Fruit fly (Drosophila melanogaster) whole organism, embryonic: ENCODE results near the gene Dpm2.

ENCODE experiments used
- Asciz ChIP-seq: fragments of 200-800 bp; sonication (Bioruptor generic); optimal IDR thresholded peaks from 2 replicates; lab custom pipeline; 2017; ENCODE audit warnings: missing biosample characterization, mild to moderate bottlenecking, missing genetic modification characterization, missing genetic modification reagents
- B-H1 ChIP-seq: fragments of 200-800 bp; sonication (Bioruptor generic); IDR thresholded peaks from 3 replicates; pipeline ENCODE4 v1.3.6; 2022; ENCODE audit warnings: missing biosample characterization, missing genetic modification characterization
- CG10543 ChIP-seq: fragments of 200-800 bp; sonication (Bioruptor generic); optimal IDR thresholded peaks from 3 replicates; lab custom pipeline; 2017; ENCODE audit warnings: missing biosample characterization, mild to moderate bottlenecking, missing genetic modification characterization, moderate library complexity
- CG11085 ChIP-seq: fragments of 200-800 bp; sonication (Bioruptor generic); IDR thresholded peaks from 2 replicates; pipeline ENCODE4 v1.3.6; 2022; ENCODE audit warnings: missing biosample characterization, missing genetic modification characterization
- CG11398 ChIP-seq: fragments of 200-800 bp; sonication (Bioruptor generic); optimal IDR thresholded peaks from 2 replicates; lab custom pipeline; 2016; ENCODE audit warnings: missing biosample characterization, missing genetic modification characterization
- CG13296 ChIP-seq: fragments of 200-800 bp; sonication (Bioruptor generic); optimal IDR thresholded peaks from 3 replicates; lab custom pipeline; 2018; ENCODE audit warnings: missing biosample characterization, mild to moderate bottlenecking, missing genetic modification characterization
- CG13775 ChIP-seq: fragments of 200-800 bp; sonication (Bioruptor generic); optimal IDR thresholded peaks from 3 replicates; lab custom pipeline; 2017; ENCODE audit warnings: missing biosample characterization, mild to moderate bottlenecking, missing genetic modification characterization
- CG15269 ChIP-seq: fragments of 200-800 bp; sonication (Bioruptor generic); optimal IDR thresholded peaks from 2 replicates; lab custom pipeline; 2018; ENCODE audit warnings: missing biosample characterization, mild to moderate bottlenecking, missing genetic modification characterization, moderate library complexity
- CG18011 ChIP-seq: fragments of 200-800 bp; sonication (Bioruptor generic); optimal IDR thresholded peaks from 2 replicates; lab custom pipeline; 2017; ENCODE audit warnings: missing biosample characterization, missing genetic modification characterization, mild to moderate bottlenecking, moderate library complexity, missing genotype
- CG18262 ChIP-seq: fragments of 200-800 bp; optimal IDR thresholded peaks from 3 replicates; lab custom pipeline; 2019; ENCODE audit warnings: missing biosample characterization, mild to moderate bottlenecking, missing genetic modification characterization, moderate library complexity
- CG18764 ChIP-seq: fragments of 200-800 bp; sonication (Bioruptor generic); optimal IDR thresholded peaks from 3 replicates; lab custom pipeline; 2016; ENCODE audit warnings: missing biosample characterization, missing genetic modification characterization
- CG2116 ChIP-seq: fragments of 200-800 bp; sonication (Bioruptor generic); optimal IDR thresholded peaks from 3 replicates; lab custom pipeline; 2018; ENCODE audit warnings: missing biosample characterization, mild to moderate bottlenecking, missing genetic modification characterization
- CG2678 ChIP-seq: fragments of 200-800 bp; sonication (Bioruptor generic); optimal IDR thresholded peaks from 3 replicates; lab custom pipeline; 2019; ENCODE audit warnings: missing biosample characterization, mild to moderate bottlenecking, missing genetic modification characterization, moderate library complexity
- CG33557 ChIP-seq: fragments of 200-800 bp; sonication (Bioruptor generic); optimal IDR thresholded peaks from 2 replicates; lab custom pipeline; 2019; ENCODE audit warnings: missing biosample characterization, mild to moderate bottlenecking, missing genetic modification characterization, moderate library complexity
- CG3407 ChIP-seq: fragments of 200-800 bp; sonication (Bioruptor generic); optimal IDR thresholded peaks from 2 replicates; lab custom pipeline; 2018; ENCODE audit warnings: missing biosample characterization, mild to moderate bottlenecking, missing genetic modification characterization
- CG4424 ChIP-seq: fragments of 200-800 bp; sonication (Bioruptor generic); optimal IDR thresholded peaks from 3 replicates; lab custom pipeline; 2016; ENCODE audit warnings: missing biosample characterization, missing genetic modification characterization
- CG6254 ChIP-seq: fragments of 200-800 bp; sonication (Bioruptor generic); optimal IDR thresholded peaks from 3 replicates; lab custom pipeline; 2017; ENCODE audit warnings: mild to moderate bottlenecking, missing biosample characterization, missing genetic modification reagents, missing genetic modification characterization
- CG7357 ChIP-seq: fragments of 200-800 bp; sonication (Bioruptor generic); IDR thresholded peaks from 3 replicates; pipeline ENCODE4 v1.3.6; 2022; ENCODE audit warnings: missing biosample characterization, missing genetic modification characterization
- CG8944 ChIP-seq: fragments of 200-800 bp; sonication (Bioruptor generic); optimal IDR thresholded peaks from 3 replicates; lab custom pipeline; 2016; ENCODE audit warnings: missing biosample characterization, missing genetic modification characterization
- E2f1 ChIP-seq: fragments of 200-800 bp; sonication (Bioruptor generic); IDR thresholded peaks from 2 replicates; pipeline ENCODE4 v1.3.6; 2022; ENCODE audit warnings: missing biosample characterization, missing genetic modification characterization
- Eip74EF ChIP-seq, 2 experiments: fragments of 200-800 bp in 1 of 2; fragments of >200 bp in 1 of 2; sonication (Bioruptor generic) in 1 of 2; optimal IDR thresholded peaks; 2 replicates each; lab custom pipeline; 2017 to 2019; ENCODE audit warnings: missing biosample characterization in 2 of 2, missing genetic modification characterization in 2 of 2, mild to moderate bottlenecking in 1 of 2, moderate library complexity in 1 of 2
- HLH3B ChIP-seq: fragments of 200-800 bp; sonication (Bioruptor generic); IDR thresholded peaks from 2 replicates; pipeline ENCODE4 v1.3.6; 2022; ENCODE audit warnings: missing biosample characterization, missing genetic modification characterization
- Hr78 ChIP-seq, 2 experiments: fragments of 200-800 bp in 1 of 2; fragments of >200 bp in 1 of 2; sonication (Bioruptor generic) in 1 of 2; optimal IDR thresholded peaks; 2 replicates each; lab custom pipeline; 2017 to 2019; ENCODE audit warnings: missing biosample characterization in 2 of 2, missing genetic modification characterization in 2 of 2, mild to moderate bottlenecking in 1 of 2, moderate library complexity in 1 of 2
- Hsf ChIP-seq: fragments of 200-800 bp; sonication (Bioruptor generic); optimal IDR thresholded peaks from 3 replicates; lab custom pipeline; 2016; ENCODE audit warnings: missing biosample characterization, missing genetic modification characterization
- Max ChIP-seq: fragments of 200-800 bp; sonication (Bioruptor generic); optimal IDR thresholded peaks from 2 replicates; lab custom pipeline; 2016; ENCODE audit warnings: missing biosample characterization, mild to moderate bottlenecking, missing genetic modification characterization
- Meics ChIP-seq: fragments of 200-800 bp; sonication (Bioruptor generic); optimal IDR thresholded peaks from 2 replicates; lab custom pipeline; 2017; ENCODE audit warnings: missing biosample characterization, mild to moderate bottlenecking, missing genetic modification characterization
- Myb ChIP-seq: fragments of 200-800 bp; sonication (Bioruptor generic); optimal IDR thresholded peaks from 2 replicates; lab custom pipeline; 2016; ENCODE audit warnings: missing biosample characterization, missing genetic modification characterization
- Nf-YC ChIP-seq: fragments of 200-800 bp; optimal IDR thresholded peaks from 3 replicates; lab custom pipeline; 2019; ENCODE audit warnings: missing biosample characterization, mild to moderate bottlenecking, missing genetic modification characterization, moderate library complexity
- Poxn ChIP-seq: fragments of 200-800 bp; sonication (Bioruptor generic); IDR thresholded peaks from 2 replicates; pipeline ENCODE4 v1.3.6; 2022; ENCODE audit warnings: missing biosample characterization, missing genetic modification characterization
- Rx ChIP-seq: fragments of 200-800 bp; sonication (Bioruptor generic); IDR thresholded peaks from 2 replicates; pipeline ENCODE4 v1.3.6; 2022; ENCODE audit warnings: missing biosample characterization, missing genetic modification characterization
- Spps ChIP-seq: fragments of 200-800 bp; sonication (Bioruptor generic); optimal IDR thresholded peaks from 2 replicates; lab custom pipeline; 2018; ENCODE audit warnings: missing biosample characterization, mild to moderate bottlenecking, missing genetic modification characterization
- YL-1 ChIP-seq: fragments of 200-800 bp; sonication (Bioruptor generic); optimal IDR thresholded peaks from 3 replicates; lab custom pipeline; 2017; ENCODE audit warnings: missing biosample characterization, mild to moderate bottlenecking, missing genetic modification characterization
- ac ChIP-seq: fragments of 200-800 bp; sonication (Bioruptor generic); optimal IDR thresholded peaks from 3 replicates; lab custom pipeline; 2017; ENCODE audit warnings: missing biosample characterization, mild to moderate bottlenecking, missing genetic modification characterization
- bsh ChIP-seq, 2 experiments: fragments of 200-800 bp; sonication (Bioruptor generic); optimal IDR thresholded peaks; 2 replicates each; lab custom pipeline; 2017 to 2018; ENCODE audit warnings: mild to moderate bottlenecking in 2 of 2, missing biosample characterization in 2 of 2, missing genetic modification characterization in 2 of 2, moderate library complexity in 1 of 2
- croc ChIP-seq: fragments of 200-800 bp; sonication (Bioruptor generic); conservative IDR thresholded peaks from 3 replicates; pipeline ENCODE4 v1.3.6; 2022; ENCODE audit warnings: missing biosample characterization, missing genetic modification characterization
- crp ChIP-seq, 2 experiments: fragments of 200-800 bp; sonication (Bioruptor generic); optimal IDR thresholded peaks; 2 replicates in 1 of 2; 3 replicates in 1 of 2; lab custom pipeline; 2017; ENCODE audit warnings: missing biosample characterization in 2 of 2, missing genetic modification characterization in 2 of 2, mild to moderate bottlenecking in 1 of 2, moderate library complexity in 1 of 2
- dan ChIP-seq: fragments of 200-800 bp; sonication (Bioruptor generic); IDR thresholded peaks from 2 replicates; pipeline ENCODE4 v1.3.6; 2022; ENCODE audit warnings: missing biosample characterization, missing genetic modification characterization
- dati ChIP-seq: fragments of 200-800 bp; sonication (Bioruptor generic); IDR thresholded peaks from 2 replicates; pipeline ENCODE4 v1.3.6; 2022; ENCODE audit warnings: missing biosample characterization, missing genetic modification characterization
- fru ChIP-seq: fragments of >200 bp; optimal IDR thresholded peaks from 2 replicates; lab custom pipeline; 2017
- fu2 ChIP-seq: fragments of 200-800 bp; sonication (Bioruptor generic); optimal IDR thresholded peaks from 2 replicates; lab custom pipeline; 2016; ENCODE audit warnings: missing biosample characterization, missing genetic modification characterization
- gcm ChIP-seq: fragments of 200-800 bp; sonication (Bioruptor generic); optimal IDR thresholded peaks from 2 replicates; lab custom pipeline; 2019; ENCODE audit warnings: missing biosample characterization, mild to moderate bottlenecking, missing genetic modification characterization, moderate library complexity
- gsb-n ChIP-seq: fragments of 200-800 bp; sonication (Bioruptor generic); optimal IDR thresholded peaks from 3 replicates; lab custom pipeline; 2018; ENCODE audit warnings: missing biosample characterization, mild to moderate bottlenecking, missing genetic modification characterization
- insv ChIP-seq, 2 experiments: fragments of 200-800 bp; sonication (Bioruptor generic); optimal IDR thresholded peaks; 3 replicates each; lab custom pipeline; 2016 to 2018; ENCODE audit warnings: missing biosample characterization in 2 of 2, missing genetic modification characterization in 2 of 2
- kni ChIP-seq: fragments of 200-800 bp; sonication (Bioruptor generic); optimal IDR thresholded peaks from 3 replicates; lab custom pipeline; 2017; ENCODE audit warnings: mild to moderate bottlenecking, missing biosample characterization, missing genetic modification reagents, missing genetic modification characterization
- peb ChIP-seq: fragments of 200-800 bp; sonication (Bioruptor generic); IDR thresholded peaks from 2 replicates; pipeline ENCODE4 v1.3.6; 2022; ENCODE audit warnings: missing biosample characterization, missing genetic modification characterization
- phol ChIP-seq: fragments of 200-800 bp; sonication (Bioruptor generic); optimal IDR thresholded peaks from 3 replicates; lab custom pipeline; 2018; ENCODE audit warnings: missing biosample characterization, mild to moderate bottlenecking, missing genetic modification characterization, moderate library complexity
- pita ChIP-seq: fragments of 200-800 bp; sonication (Bioruptor generic); optimal IDR thresholded peaks from 2 replicates; lab custom pipeline; 2017; ENCODE audit warnings: missing biosample characterization, mild to moderate bottlenecking, missing genetic modification characterization
- pros ChIP-seq: fragments of 200-800 bp; sonication (Bioruptor generic); optimal IDR thresholded peaks from 3 replicates; lab custom pipeline; 2019; ENCODE audit warnings: missing biosample characterization, mild to moderate bottlenecking, missing genetic modification characterization, moderate library complexity
- ranshi ChIP-seq: fragments of 200-800 bp; sonication (Bioruptor generic); IDR thresholded peaks from 2 replicates; pipeline ENCODE4 v1.3.6; 2022; ENCODE audit warnings: missing biosample characterization, missing genetic modification characterization
- shn ChIP-seq: fragments of 200-800 bp; sonication (Bioruptor generic); optimal IDR thresholded peaks from 3 replicates; lab custom pipeline; 2016; ENCODE audit warnings: missing biosample characterization, missing genetic modification characterization
- tap ChIP-seq: fragments of 200-800 bp; optimal IDR thresholded peaks from 3 replicates; lab custom pipeline; 2019; ENCODE audit warnings: missing biosample characterization, mild to moderate bottlenecking, missing genetic modification characterization, moderate library complexity

Dpm2 gene

DNA sequence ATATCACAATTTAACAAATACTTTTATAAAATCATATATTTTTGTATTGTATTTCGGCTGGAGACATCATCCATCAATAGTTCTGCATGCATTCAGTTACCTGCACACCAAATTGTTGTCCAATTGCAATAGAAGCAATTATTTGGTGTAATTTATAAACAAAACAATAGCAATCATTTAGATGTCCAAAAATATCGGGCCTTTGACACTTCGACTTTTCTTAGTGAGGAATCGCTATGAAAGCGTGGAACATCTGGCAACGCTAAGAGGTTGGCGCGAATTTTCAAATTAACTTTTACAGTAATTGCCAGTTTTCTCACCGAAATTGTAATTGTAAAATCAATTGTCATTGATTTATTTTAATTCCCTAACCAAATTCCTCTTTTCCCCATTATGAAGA is 15.4 kb downstream of the Dpm2 start, which contains the start of gene CG14969 (continued):
- no peak for TF ChIP-seq Eip74EF (GFP tag; optimal IDR thresholded peaks at IDR 0.05; lab: Kevin White, UChicago)
- no peak for TF ChIP-seq CG18262 (tag; lab: Kevin White, UChicago)
- no peak for TF ChIP-seq CG2678 (tag; lab: Kevin White, UChicago)
- peak; percentile 41 for TF ChIP-seq Myb (GFP tag; lab: Kevin White, UChicago)
- TF ChIP-seq croc (GFP tag; lab: Robert Waterston, UW), result no peak
- peak; percentile 97 for TF ChIP-seq CG18764
- no peak for TF ChIP-seq Spps
- no peak for TF ChIP-seq dati (GFP tag; lab: Robert Waterston, UW)
- TF ChIP-seq Poxn (GFP tag; lab: Robert Waterston, UW), result no peak
- TF ChIP-seq CG8944 (GFP tag; lab: Kevin White, UChicago), result no peak
- TF ChIP-seq gcm (GFP tag; lab: Kevin White, UChicago), result no peak
- no peak for TF ChIP-seq Hr78 (GFP tag; optimal IDR thresholded peaks at IDR 0.05; lab: Kevin White, UChicago)
- no peak for TF ChIP-seq bsh (GFP tag; optimal IDR thresholded peaks at IDR 0.05; lab: Kevin White, UChicago)
- TF ChIP-seq crp (GFP tag; optimal IDR thresholded peaks at IDR 0.05; lab: Kevin White, UChicago), result no peak
- no peak for TF ChIP-seq E2f1
- TF ChIP-seq HLH3B (GFP tag; lab: Robert Waterston, UW), result no peak
- TF ChIP-seq CG7357 (GFP tag; lab: Robert Waterston, UW), result no peak
- TF ChIP-seq tap, result no peak
- TF ChIP-seq dan (GFP tag; lab: Robert Waterston, UW), result no peak
- TF ChIP-seq Asciz (GFP tag; lab: Kevin White, UChicago), result no peak
- TF ChIP-seq peb, result no peak
- no peak for TF ChIP-seq ranshi (GFP tag; lab: Robert Waterston, UW)
- TF ChIP-seq ac (GFP tag; lab: Kevin White, UChicago), result no peak
- no peak for TF ChIP-seq CG18011 (GFP tag; lab: Kevin White, UChicago)
- no peak for TF ChIP-seq pita (GFP tag; lab: Kevin White, UChicago)
- no peak for TF ChIP-seq CG6254 (GFP tag; lab: Kevin White, UChicago)
- TF ChIP-seq CG33557 (GFP tag; lab: Kevin White, UChicago), result no peak
- TF ChIP-seq CG10543 (GFP tag; lab: Kevin White, UChicago), result no peak
- no peak for TF ChIP-seq CG11398 (GFP tag; lab: Kevin White, UChicago)
- TF ChIP-seq B-H1 (GFP tag; lab: Robert Waterston, UW), result no peak
- no peak for TF ChIP-seq Meics
- peak; percentile 24 for TF ChIP-seq phol (tag; lab: Kevin White, UChicago)
- TF ChIP-seq shn (GFP tag; lab: Kevin White, UChicago), result no peak
- no peak for TF ChIP-seq CG15269 (tag; lab: Kevin White, UChicago)
- no peak for TF ChIP-seq CG4424 (GFP tag; lab: Kevin White, UChicago)
- TF ChIP-seq CG11085, result no peak
- no peak for TF ChIP-seq CG13775
- no peak for TF ChIP-seq Max (GFP tag; lab: Kevin White, UChicago)
- no peak for TF ChIP-seq gsb-n (tag; lab: Kevin White, UChicago)
- no peak for TF ChIP-seq Rx (GFP tag; lab: Robert Waterston, UW)
- TF ChIP-seq CG13296 (GFP tag; lab: Kevin White, UChicago), result no peak
- TF ChIP-seq kni, result no peak
- TF ChIP-seq fu2 (GFP tag; lab: Kevin White, UChicago), result no peak
- TF ChIP-seq pros (GFP tag; lab: Kevin White, UChicago), result no peak
- TF ChIP-seq CG3407 (GFP tag; lab: Kevin White, UChicago), result no peak
- TF ChIP-seq insv (GFP tag; optimal IDR thresholded peaks at IDR 0.05; lab: Kevin White, UChicago), result peak in 1 of 2 experiments; percentile 0
- no peak for TF ChIP-seq Nf-YC (tag; lab: Kevin White, UChicago)
- TF ChIP-seq YL-1 (GFP tag; lab: Kevin White, UChicago), result peak; percentile 31
- TF ChIP-seq fru (lab: Kevin White, UChicago), result no peak
- peak; percentile 95 for TF ChIP-seq CG2116
- no peak for TF ChIP-seq Hsf (GFP tag; lab: Kevin White, UChicago)
